ENCODE assay signal across 7 worm cellular contexts in the genomic region with DNA sequence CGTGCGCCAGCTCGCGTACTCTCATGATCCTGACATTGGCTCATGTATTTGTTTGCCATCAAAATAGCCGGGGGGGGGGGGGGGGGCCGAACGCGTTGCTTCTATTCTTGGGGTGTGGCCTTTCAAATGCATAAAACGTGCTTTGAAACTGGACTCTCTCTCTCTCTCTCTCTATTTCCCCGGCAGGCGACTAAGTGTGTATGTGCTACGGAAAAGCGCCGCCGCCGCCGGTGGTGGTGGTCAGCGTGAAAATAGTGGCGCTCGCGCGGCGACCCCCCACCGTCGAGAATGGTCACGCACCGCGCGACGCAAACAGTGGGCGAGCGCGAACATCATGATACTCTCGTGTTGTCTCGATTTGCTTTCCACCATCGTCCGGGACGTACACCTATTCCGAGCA.
TF ChIP-seq lines count a peak whose summit lies in the region.

No protein-coding gene starts in this region.

TF ChIP-seq in whole organism, L3 larva, 47 proteins besides CTCF, POLR2A, EP300 and RAD21:
- TF ChIP-seq ceh-28 (tag; optimal IDR thresholded peaks at IDR 0.05; lab: Kevin White, UChicago), result no peak
- TF ChIP-seq elt-1 (tag; optimal IDR thresholded peaks at IDR 0.05; lab: Kevin White, UChicago), result no peak
- no peak for TF ChIP-seq nhr-237 (tag; optimal IDR thresholded peaks at IDR 0.05; lab: Kevin White, UChicago)
- TF ChIP-seq lsy-12 (tag; optimal IDR thresholded peaks at IDR 0.05; lab: Kevin White, UChicago), result peak; percentile 49
- TF ChIP-seq hmg-11 (tag; optimal IDR thresholded peaks at IDR 0.05; lab: Kevin White, UChicago), result no peak

TF ChIP-seq in whole organism, L4 larva, 104 proteins besides CTCF, POLR2A, EP300 and RAD21:
- TF ChIP-seq nhr-25 (tag; optimal IDR thresholded peaks at IDR 0.05; lab: Kevin White, UChicago; ENCODE audit: borderline replicate concordance, insufficient read depth) (no peak), hlh-30 (tag; optimal IDR thresholded peaks at IDR 0.05; lab: Kevin White, UChicago; ENCODE audit: insufficient read depth) (peak; percentile 14), F26F4.8 (GFP tag; conservative IDR thresholded peaks at IDR 0.05; lab: Robert Waterston, UW) (no peak), hlh-11 (tag; optimal IDR thresholded peaks at IDR 0.05; lab: Kevin White, UChicago) (peak; percentile 21), set-16 (GFP tag; IDR thresholded peaks at IDR 0.05; lab: Robert Waterston, UW) (peak; percentile 89), pha-4 (GFP tag; IDR thresholded peaks at IDR 0.05; lab: Robert Waterston, UW) (peak; percentile 56; the same call in 1 of the 2 replicates), pha-4 (tag; optimal IDR thresholded peaks at IDR 0.05; lab: Kevin White, UChicago) (no peak), aha-1 (tag; lab: Kevin White, UChicago) (peak; percentile 81)

TF ChIP-seq in whole organism, early embryonic, 17 proteins besides CTCF, POLR2A, EP300 and RAD21:
- TF ChIP-seq hnd-1 (tag; optimal IDR thresholded peaks at IDR 0.05; lab: Kevin White, UChicago) (no peak), hmg-4 (GFP tag; optimal IDR thresholded peaks at IDR 0.05; lab: Kevin White, UChicago) (peak; percentile 23), tbx-37 (GFP tag; conservative IDR thresholded peaks at IDR 0.05; lab: Robert Waterston, UW) (no peak)

TF ChIP-seq in whole organism, late embryonic, 69 proteins besides CTCF, POLR2A, EP300 and RAD21:
- TF ChIP-seq ceh-34 (tag; optimal IDR thresholded peaks at IDR 0.05; lab: Kevin White, UChicago) (peak; percentile 54), pha-2 (tag; optimal IDR thresholded peaks at IDR 0.05; lab: Kevin White, UChicago) (peak; percentile 29), pat-9 (tag; optimal IDR thresholded peaks at IDR 0.05; lab: Kevin White, UChicago) (no peak), ceh-30 (tag; optimal IDR thresholded peaks at IDR 0.05; lab: Kevin White, UChicago) (no peak), ref-2 (tag; optimal IDR thresholded peaks at IDR 0.05; lab: Kevin White, UChicago) (peak; percentile 26), ceh-24 (tag; optimal IDR thresholded peaks at IDR 0.05; lab: Kevin White, UChicago) (no peak), mec-3 (tag; optimal IDR thresholded peaks at IDR 0.05; lab: Kevin White, UChicago; ENCODE audit: borderline replicate concordance) (no peak)

TF ChIP-seq in whole organism, midembryonic, 9 proteins besides CTCF, POLR2A, EP300 and RAD21:
- no peak for TF ChIP-seq ztf-29 (GFP tag; IDR thresholded peaks at IDR 0.05; lab: Robert Waterston, UW)
- no peak for TF ChIP-seq ztf-23 (GFP tag; IDR thresholded peaks at IDR 0.05; lab: Robert Waterston, UW)
- no peak for TF ChIP-seq klf-2 (GFP tag; conservative IDR thresholded peaks at IDR 0.05; lab: Robert Waterston, UW)
- 0 out of 2 replicates have a peak, but pooled peaks have one; percentile 10 for TF ChIP-seq tab-1 (GFP tag; IDR thresholded peaks at IDR 0.05; lab: Robert Waterston, UW)
- no peak for TF ChIP-seq ref-1 (GFP tag; conservative IDR thresholded peaks at IDR 0.05; lab: Robert Waterston, UW)
- TF ChIP-seq cog-1 (tag; optimal IDR thresholded peaks at IDR 0.05; lab: Kevin White, UChicago), result no peak
- no peak for TF ChIP-seq flt-1 (GFP tag; IDR thresholded peaks at IDR 0.05; lab: Robert Waterston, UW)
TF ChIP-seq in whole organism, midembryonic: peak in this region for 1.

TF ChIP-seq in whole organism, mixed stage, embryonic, 35 proteins besides CTCF, POLR2A, EP300 and RAD21:
- peak; percentile 16 for TF ChIP-seq M03D4.4 (tag; optimal IDR thresholded peaks at IDR 0.05; lab: Kevin White, UChicago)
- TF ChIP-seq ham-2 (GFP tag; optimal IDR thresholded peaks at IDR 0.05; lab: Kevin White, UChicago), result peak; percentile 53
- TF ChIP-seq hlh-1 (tag; optimal IDR thresholded peaks at IDR 0.05; lab: Kevin White, UChicago), result no peak
- TF ChIP-seq sptf-1 (tag; optimal IDR thresholded peaks at IDR 0.05; lab: Kevin White, UChicago), result peak; percentile 8
- TF ChIP-seq elt-3 (tag; optimal IDR thresholded peaks at IDR 0.05; lab: Kevin White, UChicago), result no peak
- no peak for TF ChIP-seq nhr-28 (tag; optimal IDR thresholded peaks at IDR 0.05; lab: Kevin White, UChicago)
- peak; percentile 22 for TF ChIP-seq pha-4 (tag; optimal IDR thresholded peaks at IDR 0.05; lab: Kevin White, UChicago)
- TF ChIP-seq ceh-83 (GFP tag; optimal IDR thresholded peaks at IDR 0.05; lab: Kevin White, UChicago), result no peak
- no peak for TF ChIP-seq ces-1 (GFP tag; optimal IDR thresholded peaks at IDR 0.05; lab: Kevin White, UChicago)
- TF ChIP-seq unc-62 (GFP tag; optimal IDR thresholded peaks at IDR 0.05; lab: Kevin White, UChicago), result no peak

TF ChIP-seq in whole organism, young adult, 124 proteins besides CTCF, POLR2A, EP300 and RAD21:
- no peak for TF ChIP-seq nhr-90 (tag; optimal IDR thresholded peaks at IDR 0.05; lab: Kevin White, UChicago)
- TF ChIP-seq zfh-2 (GFP tag; conservative IDR thresholded peaks at IDR 0.05; lab: Robert Waterston, UW), result peak; percentile 92
- TF ChIP-seq atf-7 (tag; optimal IDR thresholded peaks at IDR 0.05; lab: Kevin White, UChicago), result no peak
- TF ChIP-seq efl-1 (GFP tag; optimal IDR thresholded peaks at IDR 0.05; lab: Kevin White, UChicago), result no peak
- TF ChIP-seq let-607 (tag; optimal IDR thresholded peaks at IDR 0.05; lab: Kevin White, UChicago), result no peak
- 0 out of 2 replicates have a peak, but pooled peaks have one; percentile 27 for TF ChIP-seq dox-1 (GFP tag; IDR thresholded peaks at IDR 0.05; lab: Robert Waterston, UW)
- no peak for TF ChIP-seq madf-6 (GFP tag; IDR thresholded peaks at IDR 0.05; lab: Robert Waterston, UW)
- no peak for TF ChIP-seq repo-1 (tag; optimal IDR thresholded peaks at IDR 0.05; lab: Kevin White, UChicago)
- peak; percentile 68; the same call in 1 of the 2 replicates for TF ChIP-seq egrh-3 (GFP tag; IDR thresholded peaks at IDR 0.05; lab: Robert Waterston, UW)
